Fruit fly (Drosophila melanogaster) whole organism, embryonic: ENCODE measurements around the gene Cpr64Ad.

Experiments used
- B-H2 ChIP-seq: fragments of 200-800 bp; sonication (Bioruptor generic); optimal IDR thresholded peaks from 2 replicates; lab custom pipeline; 2018; ENCODE audit warnings: missing biosample characterization, mild to moderate bottlenecking, missing genetic modification characterization
- CG10366 ChIP-seq: fragments of 200-800 bp; sonication (Bioruptor generic); IDR thresholded peaks from 2 replicates; pipeline ENCODE4 v1.3.6; 2022; ENCODE audit warnings: missing biosample characterization, missing genetic modification characterization
- CG10462 ChIP-seq: fragments of 200-800 bp; sonication (Bioruptor generic); optimal IDR thresholded peaks from 2 replicates; lab custom pipeline; 2016; ENCODE audit warnings: missing biosample characterization, missing genetic modification characterization
- CG11723 ChIP-seq: fragments of 200-800 bp; sonication (Bioruptor generic); optimal IDR thresholded peaks from 2 replicates; lab custom pipeline; 2017; ENCODE audit warnings: missing biosample characterization, mild to moderate bottlenecking, missing genetic modification characterization
- CG13287 ChIP-seq: fragments of 200-800 bp; sonication (Bioruptor generic); IDR thresholded peaks from 2 replicates; pipeline ENCODE4 v1.3.6; 2022; ENCODE audit warnings: missing biosample characterization, missing genetic modification characterization; ENCODE audit not compliant: partially characterized antibody
- CG14710 ChIP-seq: fragments of 200-800 bp; sonication (Bioruptor generic); optimal IDR thresholded peaks from 3 replicates; lab custom pipeline; 2019; ENCODE audit warnings: missing biosample characterization, mild to moderate bottlenecking, missing genetic modification characterization, moderate library complexity
- CG15073 ChIP-seq: fragments of 200-800 bp; sonication (Bioruptor generic); optimal IDR thresholded peaks from 2 replicates; lab custom pipeline; 2016; ENCODE audit warnings: missing biosample characterization, missing genetic modification characterization
- CG15601 ChIP-seq: fragments of 200-800 bp; sonication (Bioruptor generic); optimal IDR thresholded peaks from 3 replicates; lab custom pipeline; 2019; ENCODE audit warnings: missing biosample characterization, mild to moderate bottlenecking, missing genetic modification characterization, moderate library complexity
- CG30020 ChIP-seq: fragments of 200-800 bp; optimal IDR thresholded peaks from 2 replicates; lab custom pipeline; 2019; ENCODE audit warnings: missing biosample characterization, mild to moderate bottlenecking, missing genetic modification characterization, moderate library complexity
- CG30403 ChIP-seq: fragments of 200-800 bp; sonication (Bioruptor generic); optimal IDR thresholded peaks from 3 replicates; lab custom pipeline; 2016; ENCODE audit warnings: missing biosample characterization, missing genetic modification characterization
- CG31441 ChIP-seq: fragments of 200-800 bp; sonication (Bioruptor generic); IDR thresholded peaks from 2 replicates; pipeline ENCODE4 v1.3.6; 2022; ENCODE audit warnings: missing biosample characterization, missing genetic modification characterization
- CG4424 ChIP-seq: fragments of 200-800 bp; sonication (Bioruptor generic); optimal IDR thresholded peaks from 3 replicates; lab custom pipeline; 2016; ENCODE audit warnings: missing biosample characterization, missing genetic modification characterization
- CG4820 ChIP-seq: fragments of 200-800 bp; sonication (Bioruptor generic); optimal IDR thresholded peaks from 3 replicates; lab custom pipeline; 2016; ENCODE audit warnings: missing biosample characterization, missing genetic modification characterization
- CG7963 ChIP-seq: fragments of 200-800 bp; sonication (Bioruptor generic); IDR thresholded peaks from 3 replicates; pipeline ENCODE4 v1.3.6; 2022; ENCODE audit warnings: missing biosample characterization, missing genetic modification characterization; ENCODE audit not compliant: partially characterized antibody
- CG8290 ChIP-seq, 3 experiments: fragments of 200-800 bp; sonication (Bioruptor generic); optimal IDR thresholded peaks; 2 replicates each; lab custom pipeline; 2016 to 2019; ENCODE audit warnings: missing biosample characterization in 3 of 3, missing genetic modification characterization in 3 of 3, mild to moderate bottlenecking in 2 of 3, moderate library complexity in 1 of 3
- CG8924 ChIP-seq: fragments of 200-800 bp; optimal IDR thresholded peaks from 3 replicates; lab custom pipeline; 2019; ENCODE audit warnings: missing biosample characterization, mild to moderate bottlenecking, missing genetic modification characterization, moderate library complexity
- CG9727 ChIP-seq: fragments of 200-800 bp; sonication (Bioruptor generic); optimal IDR thresholded peaks from 3 replicates; lab custom pipeline; 2017; ENCODE audit warnings: missing biosample characterization, mild to moderate bottlenecking, missing genetic modification characterization
- CTCF ChIP-seq: fragments of 200-800 bp; sonication (Bioruptor generic); optimal IDR thresholded peaks from 2 replicates; lab custom pipeline; 2017; ENCODE audit warnings: missing biosample characterization, mild to moderate bottlenecking, missing genetic modification characterization, moderate library complexity
- CoRest ChIP-seq: fragments of 200-800 bp; sonication (Bioruptor generic); optimal IDR thresholded peaks from 3 replicates; lab custom pipeline; 2018; ENCODE audit warnings: missing biosample characterization, mild to moderate bottlenecking, missing genetic modification characterization, moderate library complexity
- D19A ChIP-seq: fragments of 200-800 bp; optimal IDR thresholded peaks from 3 replicates; lab custom pipeline; 2019; ENCODE audit warnings: missing biosample characterization, mild to moderate bottlenecking, missing genetic modification characterization, moderate library complexity
- Doc2 ChIP-seq: fragments of 200-800 bp; sonication (Bioruptor generic); IDR thresholded peaks from 2 replicates; pipeline ENCODE4 v1.3.6; 2022; ENCODE audit warnings: missing biosample characterization, missing genetic modification characterization
- Dref ChIP-seq: fragments of 200-800 bp; sonication (Bioruptor generic); IDR thresholded peaks from 2 replicates; pipeline ENCODE4 v1.3.6; 2022; ENCODE audit warnings: missing biosample characterization, missing genetic modification characterization
- Drgx ChIP-seq: fragments of 200-800 bp; sonication (Bioruptor generic); IDR thresholded peaks from 2 replicates; pipeline ENCODE4 v1.3.6; 2022; ENCODE audit warnings: missing biosample characterization, missing genetic modification characterization
- Fer1 ChIP-seq: fragments of 200-800 bp; sonication (Bioruptor generic); optimal IDR thresholded peaks from 2 replicates; lab custom pipeline; 2017; ENCODE audit warnings: missing biosample characterization, mild to moderate bottlenecking, missing genetic modification characterization
- H2.0 ChIP-seq: fragments of 200-800 bp; sonication (Bioruptor generic); IDR thresholded peaks from 2 replicates; pipeline ENCODE4 v1.3.6; 2022; ENCODE audit warnings: missing biosample characterization, missing genetic modification characterization
- MBD-R2 ChIP-seq: fragments of 200-800 bp; sonication (Bioruptor generic); IDR thresholded peaks from 2 replicates; pipeline ENCODE4 v1.3.6; 2022; ENCODE audit warnings: missing biosample characterization, missing genetic modification characterization
- Nf-YB ChIP-seq: fragments of 200-800 bp; sonication (Bioruptor generic); optimal IDR thresholded peaks from 3 replicates; lab custom pipeline; 2019; ENCODE audit warnings: missing biosample characterization, mild to moderate bottlenecking, missing genetic modification characterization, moderate library complexity
- Xbp1 ChIP-seq: fragments of 200-800 bp; sonication (Bioruptor generic); optimal IDR thresholded peaks from 3 replicates; lab custom pipeline; 2016; ENCODE audit warnings: missing biosample characterization, mild to moderate bottlenecking, missing genetic modification characterization
- YL-1 ChIP-seq: fragments of 200-800 bp; sonication (Bioruptor generic); optimal IDR thresholded peaks from 3 replicates; lab custom pipeline; 2017; ENCODE audit warnings: missing biosample characterization, mild to moderate bottlenecking, missing genetic modification characterization
- amos ChIP-seq: fragments of 200-800 bp; sonication (Bioruptor generic); IDR thresholded peaks from 2 replicates; pipeline ENCODE4 v1.3.6; 2022; ENCODE audit warnings: missing biosample characterization, missing genetic modification characterization; ENCODE audit not compliant: partially characterized antibody
- ato ChIP-seq: fragments of 200-800 bp; sonication (Bioruptor generic); IDR thresholded peaks from 2 replicates; pipeline ENCODE4 v1.3.6; 2022; ENCODE audit warnings: missing biosample characterization, missing genetic modification characterization; ENCODE audit not compliant: partially characterized antibody
- btn ChIP-seq: fragments of 200-800 bp; sonication (Bioruptor generic); optimal IDR thresholded peaks from 2 replicates; lab custom pipeline; 2016; ENCODE audit warnings: missing biosample characterization, missing genetic modification characterization
- dmrt11E ChIP-seq: fragments of 200-800 bp; sonication (Bioruptor generic); optimal IDR thresholded peaks from 3 replicates; lab custom pipeline; 2018; ENCODE audit warnings: missing biosample characterization, mild to moderate bottlenecking, missing genetic modification characterization, moderate library complexity
- dpn ChIP-seq, 2 experiments: fragments of 200-800 bp; sonication (Bioruptor generic); optimal IDR thresholded peaks; 3 replicates each; lab custom pipeline; 2016; ENCODE audit warnings: missing biosample characterization in 2 of 2, missing genetic modification characterization in 2 of 2
- ems ChIP-seq: fragments of 200-800 bp; sonication (Bioruptor generic); optimal IDR thresholded peaks from 3 replicates; lab custom pipeline; 2016; ENCODE audit warnings: missing biosample characterization, missing genetic modification characterization
- fd102C ChIP-seq: fragments of 200-800 bp; sonication (Bioruptor generic); optimal IDR thresholded peaks from 2 replicates; lab custom pipeline; 2018; ENCODE audit warnings: missing biosample characterization, mild to moderate bottlenecking, missing genetic modification characterization, moderate library complexity
- ham ChIP-seq: fragments of 200-800 bp; sonication (Bioruptor generic); IDR thresholded peaks from 2 replicates; pipeline ENCODE4 v1.3.6; 2022; ENCODE audit warnings: missing biosample characterization, missing genetic modification characterization
- hb ChIP-seq: fragments of 200-800 bp; sonication (Bioruptor generic); IDR thresholded peaks from 3 replicates; pipeline ENCODE4 v1.3.6; 2022; ENCODE audit warnings: missing biosample characterization, missing genetic modification characterization; ENCODE audit not compliant: partially characterized antibody
- ind ChIP-seq: fragments of 200-800 bp; sonication (Bioruptor generic); optimal IDR thresholded peaks from 3 replicates; lab custom pipeline; 2016; ENCODE audit warnings: missing biosample characterization, missing genetic modification characterization
- inv ChIP-seq: fragments of 200-800 bp; sonication (Bioruptor generic); IDR thresholded peaks from 2 replicates; pipeline ENCODE4 v1.3.6; 2022; ENCODE audit warnings: missing biosample characterization, missing genetic modification characterization; ENCODE audit not compliant: partially characterized antibody
- lola ChIP-seq, 3 experiments: fragments of >200 bp in 2 of 3; fragments of 200-800 bp in 1 of 3; sonication (Bioruptor generic) in 1 of 3; optimal IDR thresholded peaks; 2 replicates each; lab custom pipeline; 2017 to 2019; ENCODE audit warnings: missing biosample characterization in 3 of 3, missing genetic modification characterization in 3 of 3, mild to moderate bottlenecking in 1 of 3, moderate library complexity in 1 of 3
- maf-S ChIP-seq: fragments of 200-800 bp; sonication (Bioruptor generic); optimal IDR thresholded peaks from 2 replicates; lab custom pipeline; 2016; ENCODE audit warnings: missing biosample characterization, missing genetic modification characterization
- nau ChIP-seq: fragments of 200-800 bp; sonication (Bioruptor generic); optimal IDR thresholded peaks from 3 replicates; lab custom pipeline; 2017; ENCODE audit warnings: missing biosample characterization, mild to moderate bottlenecking, missing genetic modification characterization, missing genetic modification reagents
- onecut ChIP-seq: fragments of 200-800 bp; sonication (Bioruptor generic); IDR thresholded peaks from 2 replicates; pipeline ENCODE4 v1.3.6; 2022; ENCODE audit warnings: missing biosample characterization, missing genetic modification characterization
- pfk ChIP-seq: fragments of 200-800 bp; sonication (Bioruptor generic); optimal IDR thresholded peaks from 2 replicates; lab custom pipeline; 2018; ENCODE audit warnings: missing biosample characterization, mild to moderate bottlenecking, missing genetic modification characterization, moderate library complexity
- phol ChIP-seq: fragments of 200-800 bp; sonication (Bioruptor generic); optimal IDR thresholded peaks from 3 replicates; lab custom pipeline; 2018; ENCODE audit warnings: missing biosample characterization, mild to moderate bottlenecking, missing genetic modification characterization, moderate library complexity
- stwl ChIP-seq: fragments of 200-800 bp; sonication (Bioruptor generic); optimal IDR thresholded peaks from 3 replicates; lab custom pipeline; 2018; ENCODE audit warnings: missing biosample characterization, mild to moderate bottlenecking, missing genetic modification characterization, moderate library complexity
- tio ChIP-seq: fragments of 200-800 bp; sonication (Bioruptor generic); optimal IDR thresholded peaks from 2 replicates; lab custom pipeline; 2017; ENCODE audit warnings: missing biosample characterization, missing genetic modification characterization, inconsistent platforms
- unpg ChIP-seq: fragments of 200-800 bp; sonication (Bioruptor generic); optimal IDR thresholded peaks from 3 replicates; lab custom pipeline; 2018; ENCODE audit warnings: missing biosample characterization, mild to moderate bottlenecking, missing genetic modification characterization, moderate library complexity

Cpr64Ad gene

DNA sequence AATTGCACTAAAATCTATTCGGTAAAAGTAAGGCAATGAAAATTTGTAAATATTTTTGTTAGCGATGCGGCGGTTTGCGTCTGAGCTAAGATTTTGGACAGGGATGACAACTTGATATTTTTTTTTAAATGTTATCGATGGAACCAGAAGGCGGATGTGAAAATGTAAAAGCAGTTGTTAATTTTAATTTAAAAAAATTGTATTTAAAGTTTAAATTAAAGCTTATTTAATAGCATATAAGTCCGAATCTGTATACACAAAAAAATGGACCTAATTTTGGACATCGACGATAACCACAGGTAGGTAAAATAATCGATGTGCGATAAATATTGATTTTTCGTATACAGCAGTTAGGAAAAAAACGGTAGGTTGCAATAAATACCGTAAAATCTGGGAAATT, 47.2 kb downstream of the Cpr64Ad start, which contains the start of the genes CG11586 and VhaM9.7-a:
CG11586 (minus strand) TSS at position 87 of the 400 bp plus-strand sequence.
VhaM9.7-a (plus strand) TSS at position 322 of the 400 bp plus-strand sequence.
- peak; percentile 8 for TF ChIP-seq dmrt11E (tag; lab: Kevin White, UChicago)
- peak; percentile 76 for TF ChIP-seq CG14710 (tag; lab: Kevin White, UChicago)
- TF ChIP-seq B-H2: no peak
- TF ChIP-seq Xbp1: peak; percentile 41
- 0 out of 2 replicates have a peak, but pooled peaks have one; percentile 6 for TF ChIP-seq ato (GFP tag; lab: Robert Waterston, UW)
- TF ChIP-seq CG31441 (GFP tag; lab: Robert Waterston, UW): 0 out of 2 replicates have a peak, but pooled peaks have one; percentile 22
- peak; percentile 100 for TF ChIP-seq onecut
- peak; percentile 87 for TF ChIP-seq stwl
- peak; percentile 41; the same call in 1 of the 2 replicates for TF ChIP-seq amos (GFP tag; lab: Robert Waterston, UW)
- TF ChIP-seq CG10366: 0 out of 2 replicates have a peak, but pooled peaks have one; percentile 8
- peak; percentile 31 for TF ChIP-seq CG10462 (GFP tag; lab: Kevin White, UChicago)
- TF ChIP-seq lola (GFP tag; optimal IDR thresholded peaks at IDR 0.05; lab: Kevin White, UChicago): peak in 1 of 3 experiments; percentile 11
- TF ChIP-seq CG8290 (GFP tag; optimal IDR thresholded peaks at IDR 0.05; lab: Kevin White, UChicago): peak; percentile 40
- TF ChIP-seq CG8290 (tag; optimal IDR thresholded peaks at IDR 0.05; lab: Kevin White, UChicago): no peak
- peak; percentile 80 for TF ChIP-seq CG13287
- no peak for TF ChIP-seq unpg (GFP tag; lab: Kevin White, UChicago)
- TF ChIP-seq btn: no peak
- peak; percentile 6 for TF ChIP-seq CG30403
- TF ChIP-seq fd102C: no peak
- no peak for TF ChIP-seq H2.0 (GFP tag; lab: Robert Waterston, UW)
- TF ChIP-seq Doc2 (GFP tag; lab: Robert Waterston, UW): no peak
- no peak for TF ChIP-seq Drgx (GFP tag; lab: Robert Waterston, UW)
- TF ChIP-seq Fer1 (GFP tag; lab: Kevin White, UChicago): peak; percentile 10
- TF ChIP-seq maf-S: no peak
- TF ChIP-seq ems (GFP tag; lab: Kevin White, UChicago): no peak
- TF ChIP-seq hb: 0 out of 3 replicates have a peak, but pooled peaks have one; percentile 56
- TF ChIP-seq CG9727: peak; percentile 21
- peak; percentile 35; the same call in 1 of the 2 replicates for TF ChIP-seq inv (GFP tag; lab: Robert Waterston, UW)
- TF ChIP-seq D19A (tag; lab: Kevin White, UChicago): peak; percentile 23
- peak; percentile 0 for TF ChIP-seq pfk (GFP tag; lab: Kevin White, UChicago)
- TF ChIP-seq CG30020: peak; percentile 34
- TF ChIP-seq YL-1: peak; percentile 84
- no peak for TF ChIP-seq ham
- TF ChIP-seq CoRest (tag; lab: Kevin White, UChicago): peak; percentile 36
- TF ChIP-seq Nf-YB (GFP tag; lab: Kevin White, UChicago): no peak
- TF ChIP-seq CG7963 (GFP tag; lab: Robert Waterston, UW): 0 out of 3 replicates have a peak, but pooled peaks have one; percentile 38
- no peak for TF ChIP-seq CG4820 (GFP tag; lab: Kevin White, UChicago)
- TF ChIP-seq phol (tag; lab: Kevin White, UChicago): peak; percentile 55
- peak in 1 of 2 experiments; percentile 14 for TF ChIP-seq dpn (GFP tag; optimal IDR thresholded peaks at IDR 0.05; lab: Kevin White, UChicago)
- TF ChIP-seq tio: no peak
- peak; percentile 19 for TF ChIP-seq CG4424 (GFP tag; lab: Kevin White, UChicago)
- no peak for TF ChIP-seq CG11723 (GFP tag; lab: Kevin White, UChicago)
- peak; percentile 16 for TF ChIP-seq CG8924 (tag; lab: Kevin White, UChicago)
- peak; percentile 75 for TF ChIP-seq Dref (GFP tag; lab: Robert Waterston, UW)
- TF ChIP-seq CG15073 (GFP tag; lab: Kevin White, UChicago): no peak
- TF ChIP-seq ind: peak; percentile 25
- no peak for TF ChIP-seq nau (GFP tag; lab: Kevin White, UChicago)
- peak; percentile 80 for TF ChIP-seq MBD-R2
- peak; percentile 41 for TF ChIP-seq CTCF (GFP tag; lab: Kevin White, UChicago)
- peak; percentile 40 for TF ChIP-seq CG15601 (tag; lab: Kevin White, UChicago)
